Fruit fly (Drosophila melanogaster) whole organism, wandering third instar larva: Measurements from ENCODE around the gene Cpr100A.

Source experiments
- Abd-B ChIP-seq: fragments of >200 bp; optimal IDR thresholded peaks from 2 replicates; lab custom pipeline; 2017; ENCODE audit warnings: missing biosample characterization, missing genetic modification characterization
- CG32264 ChIP-seq: fragments of 200-800 bp; sonication (Bioruptor generic); optimal IDR thresholded peaks from 2 replicates; lab custom pipeline; 2016; ENCODE audit warnings: missing biosample characterization, missing genetic modification characterization
- CG9705 ChIP-seq: fragments of 200-800 bp; sonication (Bioruptor generic); optimal IDR thresholded peaks from 2 replicates; lab custom pipeline; 2018; ENCODE audit warnings: missing biosample characterization, mild to moderate bottlenecking, missing genetic modification characterization
- CrebA ChIP-seq: fragments of 200-800 bp; sonication (Bioruptor generic); optimal IDR thresholded peaks from 2 replicates; lab custom pipeline; 2016; ENCODE audit warnings: missing biosample characterization, mild to moderate bottlenecking, missing genetic modification characterization, borderline replicate concordance
- Dfd ChIP-seq: fragments of >200 bp; optimal IDR thresholded peaks from 2 replicates; lab custom pipeline; 2017; ENCODE audit warnings: missing biosample characterization, missing genetic modification characterization
- Dif ChIP-seq: fragments of 200-275, 200-300 bp; sonication (Bioruptor generic); optimal IDR thresholded peaks from 2 replicates; lab custom pipeline; 2018; ENCODE audit warnings: missing biosample characterization, missing genetic modification characterization; ENCODE audit not compliant: partially characterized antibody
- GATAd ChIP-seq: sonication (Bioruptor generic); optimal IDR thresholded peaks from 2 replicates; lab custom pipeline; 2016; ENCODE audit warnings: missing biosample characterization, missing genetic modification characterization
- HLH106 ChIP-seq: fragments of 200-800 bp; optimal IDR thresholded peaks from 3 replicates; lab custom pipeline; 2019; ENCODE audit warnings: missing biosample characterization, mild to moderate bottlenecking, missing genetic modification characterization, moderate library complexity
- Hr78 ChIP-seq: fragments of >200 bp; optimal IDR thresholded peaks from 2 replicates; lab custom pipeline; 2017; ENCODE audit warnings: missing biosample characterization, missing genetic modification characterization
- Jra ChIP-seq: sonication (Bioruptor generic); optimal IDR thresholded peaks from 2 replicates; lab custom pipeline; 2016; ENCODE audit warnings: missing biosample characterization, missing genetic modification characterization
- Mio ChIP-seq: sonication (Bioruptor generic); optimal IDR thresholded peaks from 2 replicates; lab custom pipeline; 2016; ENCODE audit warnings: missing biosample characterization, missing genetic modification characterization
- Myc ChIP-seq: fragments of >200 bp; optimal IDR thresholded peaks from 2 replicates; lab custom pipeline; 2017
- OdsH ChIP-seq: fragments of 200-800 bp; sonication (Bioruptor generic); optimal IDR thresholded peaks from 2 replicates; lab custom pipeline; 2016; ENCODE audit warnings: missing biosample characterization, mild to moderate bottlenecking, missing genetic modification characterization
- Rel ChIP-seq, 2 experiments: fragments of 200-800 bp; sonication (Bioruptor generic) in 1 of 2; optimal IDR thresholded peaks; 2 replicates in 1 of 2; 3 replicates in 1 of 2; lab custom pipeline; 2016 to 2019; ENCODE audit warnings: mild to moderate bottlenecking in 2 of 2, missing biosample characterization in 2 of 2, missing genetic modification characterization in 2 of 2, moderate library complexity in 1 of 2
- Sp1 ChIP-seq: fragments of 200-800 bp; sonication (Bioruptor generic); optimal IDR thresholded peaks from 3 replicates; lab custom pipeline; 2019; ENCODE audit warnings: missing biosample characterization, mild to moderate bottlenecking, missing genetic modification characterization, moderate library complexity
- Vsx2 ChIP-seq: fragments of 200-300, 225-300 bp; sonication (Bioruptor generic); optimal IDR thresholded peaks from 2 replicates; lab custom pipeline; 2018; ENCODE audit warnings: missing biosample characterization, missing genetic modification characterization; ENCODE audit not compliant: partially characterized antibody
- br ChIP-seq: fragments of 200-800 bp; sonication (Bioruptor generic); optimal IDR thresholded peaks from 2 replicates; lab custom pipeline; 2016; ENCODE audit warnings: missing biosample characterization, missing genetic modification characterization
- brk ChIP-seq: fragments of 200-800 bp; sonication (Bioruptor generic); optimal IDR thresholded peaks from 2 replicates; lab custom pipeline; 2016; ENCODE audit warnings: missing biosample characterization, mild to moderate bottlenecking, missing genetic modification characterization
- dl ChIP-seq, 2 experiments: fragments of 175-275, 200-275 bp in 1 of 2; fragments of 200-275 bp in 1 of 2; sonication (Bioruptor generic); optimal IDR thresholded peaks; lab custom pipeline; 2018; ENCODE audit warnings: mild to moderate bottlenecking in 2 of 2, missing biosample characterization in 2 of 2, missing genetic modification characterization in 2 of 2, moderate library complexity in 2 of 2; ENCODE audit not compliant: partially characterized antibody in 2 of 2, insufficient read depth in 1 of 2
- dmrt93B ChIP-seq: fragments of 200-800 bp; sonication (Bioruptor generic); optimal IDR thresholded peaks from 2 replicates; lab custom pipeline; 2018; ENCODE audit warnings: missing biosample characterization, mild to moderate bottlenecking, missing genetic modification characterization
- dsf ChIP-seq: sonication (Bioruptor generic); optimal IDR thresholded peaks from 2 replicates; lab custom pipeline; 2016; ENCODE audit warnings: missing biosample characterization, missing genetic modification characterization, borderline replicate concordance
- ey ChIP-seq: fragments of 200-800 bp; sonication (Bioruptor generic); optimal IDR thresholded peaks from 2 replicates; lab custom pipeline; 2016; ENCODE audit warnings: missing biosample characterization, missing genetic modification characterization
- foxo ChIP-seq, 2 experiments: fragments of 200-800 bp; sonication (Bioruptor generic); optimal IDR thresholded peaks; 2 replicates in 1 of 2; 3 replicates in 1 of 2; lab custom pipeline; 2016 to 2017; ENCODE audit warnings: missing biosample characterization in 2 of 2, missing genetic modification characterization in 2 of 2
- fru ChIP-seq: fragments of 200-800 bp; sonication (Bioruptor generic); optimal IDR thresholded peaks from 3 replicates; lab custom pipeline; 2016; ENCODE audit warnings: missing biosample characterization, mild to moderate bottlenecking, missing genetic modification characterization
- h ChIP-seq: fragments of 200-800 bp; sonication (Bioruptor generic); optimal IDR thresholded peaks from 3 replicates; lab custom pipeline; 2016; ENCODE audit warnings: missing biosample characterization, mild to moderate bottlenecking, missing genetic modification characterization
- lola ChIP-seq: fragments of >200 bp; optimal IDR thresholded peaks from 2 replicates; lab custom pipeline; 2017; ENCODE audit warnings: missing biosample characterization, missing genetic modification characterization
- pan ChIP-seq: fragments of >200 bp; optimal IDR thresholded peaks from 2 replicates; lab custom pipeline; 2017
- psq ChIP-seq: fragments of 200-800 bp; sonication (Bioruptor generic); optimal IDR thresholded peaks from 3 replicates; lab custom pipeline; 2017; ENCODE audit warnings: missing biosample characterization, mild to moderate bottlenecking, missing genetic modification characterization, moderate library complexity
- rgr ChIP-seq: fragments of 200-800 bp; sonication (Bioruptor generic); optimal IDR thresholded peaks from 3 replicates; lab custom pipeline; 2016; ENCODE audit warnings: missing biosample characterization, mild to moderate bottlenecking, missing genetic modification characterization
- sage ChIP-seq: fragments of 200-800 bp; sonication (Bioruptor generic); optimal IDR thresholded peaks from 2 replicates; lab custom pipeline; 2016; ENCODE audit warnings: missing biosample characterization, mild to moderate bottlenecking, missing genetic modification characterization
- usp ChIP-seq: fragments of >200 bp; optimal IDR thresholded peaks from 2 replicates; lab custom pipeline; 2017; ENCODE audit warnings: missing biosample characterization, missing genetic modification characterization
- woc ChIP-seq: sonication (Bioruptor generic); optimal IDR thresholded peaks from 2 replicates; lab custom pipeline; 2016; ENCODE audit warnings: missing biosample characterization, mild to moderate bottlenecking, missing genetic modification characterization

Gene Cpr100A

DNA sequence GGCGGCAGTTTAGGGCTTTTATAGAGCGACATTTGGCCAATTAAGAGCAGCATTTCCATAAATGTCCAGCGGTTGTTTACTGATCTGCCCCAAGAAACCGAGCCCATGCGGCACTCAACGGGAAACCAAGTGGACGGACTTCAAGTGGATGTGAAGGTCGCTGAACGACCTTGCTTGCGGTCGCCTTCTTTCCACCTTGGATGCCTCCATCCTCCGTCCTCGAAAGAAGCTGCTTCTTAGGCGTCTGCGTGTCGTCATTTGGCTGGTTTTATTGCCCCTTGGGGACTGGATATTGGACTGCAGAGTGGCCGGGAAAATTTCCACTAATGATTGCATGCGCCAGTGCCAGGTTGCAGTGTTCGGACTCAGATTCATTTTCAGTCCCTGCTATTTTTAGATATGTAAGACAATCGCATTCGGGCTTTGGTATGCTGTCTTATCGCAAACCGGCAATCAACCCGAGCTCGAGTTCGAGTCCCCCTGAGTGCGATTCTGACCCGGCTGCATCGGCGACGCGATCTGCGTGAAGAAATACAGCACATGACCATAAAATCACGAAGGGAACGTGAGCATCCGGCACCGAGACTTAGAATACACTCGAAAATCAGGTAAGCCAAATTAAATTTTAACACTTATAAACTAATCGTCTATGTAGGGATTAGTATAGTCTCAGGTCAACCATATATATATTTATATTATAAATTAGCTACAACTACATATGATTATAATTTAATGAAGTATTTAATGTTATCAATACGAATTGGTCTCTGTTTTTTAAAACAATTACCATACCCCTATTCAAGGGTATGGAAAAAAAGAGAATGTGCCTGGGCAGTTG, 24.5 kb upstream of the Cpr100A start:
- TF ChIP-seq foxo (GFP tag; optimal IDR thresholded peaks at IDR 0.05; lab: Kevin White, UChicago), result peak in 1 of 2 experiments; percentile 53
- TF ChIP-seq HLH106 (tag; lab: Kevin White, UChicago), result peak; percentile 65
- no peak for TF ChIP-seq dsf (GFP tag; lab: Kevin White, UChicago)
- peak; percentile 5 for TF ChIP-seq dmrt93B (GFP tag; lab: Kevin White, UChicago)
- TF ChIP-seq Dif, result no peak
- TF ChIP-seq woc (GFP tag; lab: Kevin White, UChicago), result peak; percentile 38
- peak; percentile 15 for TF ChIP-seq br
- no peak for TF ChIP-seq Hr78 (GFP tag; lab: Kevin White, UChicago)
- peak; percentile 37 for TF ChIP-seq rgr (GFP tag; lab: Kevin White, UChicago)
- TF ChIP-seq Sp1 (GFP tag; lab: Kevin White, UChicago), result peak; percentile 70
- no peak for TF ChIP-seq Rel (GFP tag; optimal IDR thresholded peaks at IDR 0.05; lab: Kevin White, UChicago)
- no peak for TF ChIP-seq Rel (tag; optimal IDR thresholded peaks at IDR 0.05; lab: Kevin White, UChicago)
- no peak for TF ChIP-seq sage (GFP tag; lab: Kevin White, UChicago)
- TF ChIP-seq OdsH (GFP tag; lab: Kevin White, UChicago), result peak; percentile 48
- TF ChIP-seq psq (GFP tag; lab: Kevin White, UChicago), result peak; percentile 66
- TF ChIP-seq fru (GFP tag; lab: Kevin White, UChicago), result peak; percentile 21
- TF ChIP-seq Abd-B (GFP tag; lab: Kevin White, UChicago), result no peak
- TF ChIP-seq Mio (GFP tag; lab: Kevin White, UChicago), result no peak
- TF ChIP-seq Dfd, result no peak
- no peak for TF ChIP-seq GATAd (GFP tag; lab: Kevin White, UChicago)
- TF ChIP-seq usp (GFP tag; lab: Kevin White, UChicago), result no peak
- no peak for TF ChIP-seq CG9705 (GFP tag; lab: Kevin White, UChicago)
- no peak for TF ChIP-seq dl (GFP tag; optimal IDR thresholded peaks at IDR 0.05; lab: Kevin White, UChicago; ENCODE audit: insufficient read depth in 1 of 2, partially characterized antibody in 2 of 2)

dm6 chr3R:30843709-30844108, 23.6 kb upstream of the Cpr100A start:
- TF ChIP-seq Hr78 (GFP tag; lab: Kevin White, UChicago) (no peak), HLH106 (tag; lab: Kevin White, UChicago) (peak; percentile 36), dsf (GFP tag; lab: Kevin White, UChicago) (no peak), foxo (GFP tag; optimal IDR thresholded peaks at IDR 0.05; lab: Kevin White, UChicago) (peak in 1 of 2 experiments; percentile 16), Myc (lab: Kevin White, UChicago) (no peak), h (GFP tag; lab: Kevin White, UChicago) (no peak), fru (GFP tag; lab: Kevin White, UChicago) (peak; percentile 45), CG32264 (GFP tag; lab: Kevin White, UChicago) (no peak), ey (GFP tag; lab: Kevin White, UChicago) (peak; percentile 5), CG9705 (GFP tag; lab: Kevin White, UChicago) (no peak)
- TF ChIP-seq, all 38 proteins: peak for 4

- TF ChIP-seq brk, result no peak
- no peak for TF ChIP-seq usp (GFP tag; lab: Kevin White, UChicago)
- no peak for TF ChIP-seq CrebA
- TF ChIP-seq lola (GFP tag; lab: Kevin White, UChicago), result no peak
- TF ChIP-seq Hr78 (GFP tag; lab: Kevin White, UChicago), result no peak
- no peak for TF ChIP-seq GATAd (GFP tag; lab: Kevin White, UChicago)
- no peak for TF ChIP-seq h (GFP tag; lab: Kevin White, UChicago)
- TF ChIP-seq Mio (GFP tag; lab: Kevin White, UChicago), result no peak
- TF ChIP-seq OdsH (GFP tag; lab: Kevin White, UChicago), result no peak
- no peak for TF ChIP-seq psq (GFP tag; lab: Kevin White, UChicago)
- TF ChIP-seq, all 38 proteins: peak for 0
These were observed 22.9 kb upstream of the Cpr100A start for dm6 chr3R:30844436-30844835.

- no peak for TF ChIP-seq Jra (GFP tag; lab: Kevin White, UChicago)
- no peak for TF ChIP-seq ey (GFP tag; lab: Kevin White, UChicago)
- no peak for TF ChIP-seq pan
- TF ChIP-seq Vsx2 (GFP tag; lab: Kevin White, UChicago), result no peak
- no peak for TF ChIP-seq Dfd
- TF ChIP-seq woc (GFP tag; lab: Kevin White, UChicago), result no peak
- no peak for TF ChIP-seq Dif
- TF ChIP-seq dmrt93B (GFP tag; lab: Kevin White, UChicago), result no peak
- TF ChIP-seq, all 38 proteins: peak for 0
These were observed 17.7 kb upstream of the Cpr100A start for dm6 chr3R:30849473-30850145.
